Worm (Caenorhabditis elegans): ENCODE data around the gene clik-2.

The clik-2 gene

ce11 chrX:7712887-7713286, 23.9 kb upstream of the clik-2 start:
- TF ChIP-seq ztf-11 (tag; optimal IDR thresholded peaks at IDR 0.05) = peak; percentile 30
- no peak for TF ChIP-seq unc-39 (tag; optimal IDR thresholded peaks at IDR 0.05)
- TF ChIP-seq hlh-1 (tag; optimal IDR thresholded peaks at IDR 0.05) = peak; percentile 59
- TF ChIP-seq lin-32 (GFP tag; optimal IDR thresholded peaks at IDR 0.05) = peak; percentile 66
- no peak for TF ChIP-seq lin-13 (tag; optimal IDR thresholded peaks at IDR 0.05)
- TF ChIP-seq drap-1 (GFP tag; optimal IDR thresholded peaks at IDR 0.05) = peak; percentile 5
- peak; percentile 63 for TF ChIP-seq ham-2 (GFP tag; optimal IDR thresholded peaks at IDR 0.05)
- TF ChIP-seq nhr-12 (tag; optimal IDR thresholded peaks at IDR 0.05) = no peak
- no peak for TF ChIP-seq bed-3 (GFP tag; optimal IDR thresholded peaks at IDR 0.05)
- TF ChIP-seq ceh-43 (GFP tag; optimal IDR thresholded peaks at IDR 0.05) = peak; percentile 10
- no peak for TF ChIP-seq tbx-8 (GFP tag; optimal IDR thresholded peaks at IDR 0.05)
- peak; percentile 88 for TF ChIP-seq cnd-1 (tag; optimal IDR thresholded peaks at IDR 0.05)
- TF ChIP-seq mls-2 (tag; optimal IDR thresholded peaks at IDR 0.05) = peak; percentile 83
- peak; percentile 29 for TF ChIP-seq mep-1 (tag; optimal IDR thresholded peaks at IDR 0.05)
- peak; percentile 99 for TF ChIP-seq ces-1 (GFP tag; optimal IDR thresholded peaks at IDR 0.05)

- no peak for TF ChIP-seq nhr-237 (tag; optimal IDR thresholded peaks at IDR 0.05)
- TF ChIP-seq ces-1 (GFP tag; optimal IDR thresholded peaks at IDR 0.05) = no peak
- TF ChIP-seq mab-5 (tag; optimal IDR thresholded peaks at IDR 0.05) = no peak
- no peak for TF ChIP-seq ztf-11 (tag; optimal IDR thresholded peaks at IDR 0.05)
- no peak for TF ChIP-seq sem-2 (GFP tag; optimal IDR thresholded peaks at IDR 0.05)
- no peak for TF ChIP-seq zip-8 (tag; optimal IDR thresholded peaks at IDR 0.05)
- TF ChIP-seq unc-62 (GFP tag; optimal IDR thresholded peaks at IDR 0.05) = no peak
- no peak for TF ChIP-seq tbx-8 (GFP tag; optimal IDR thresholded peaks at IDR 0.05)
- TF ChIP-seq ham-2 (GFP tag; optimal IDR thresholded peaks at IDR 0.05) = no peak
- no peak for TF ChIP-seq drap-1 (GFP tag; optimal IDR thresholded peaks at IDR 0.05)
- TF ChIP-seq cnd-1 (tag; optimal IDR thresholded peaks at IDR 0.05) = no peak
- no peak for TF ChIP-seq elt-3 (tag; optimal IDR thresholded peaks at IDR 0.05)
- no peak for TF ChIP-seq snpc-4 (tag; optimal IDR thresholded peaks at IDR 0.05)
These were observed 21.6 kb upstream of the clik-2 start, which contains the start of gene K09F5.4 for ce11 chrX:7710643-7711042. K09F5.4 (minus strand) TSS chrX:7710743.

- no peak for TF ChIP-seq blmp-1 (tag; optimal IDR thresholded peaks at IDR 0.05)
- TF ChIP-seq cnd-1 (tag; optimal IDR thresholded peaks at IDR 0.05) = no peak
- TF ChIP-seq ces-1 (GFP tag; optimal IDR thresholded peaks at IDR 0.05) = peak; percentile 4
- peak; percentile 84 for TF ChIP-seq sptf-1 (tag; optimal IDR thresholded peaks at IDR 0.05)
These were observed 21.2 kb upstream of the clik-2 start for ce11 chrX:7710187-7710586.

- no peak for TF ChIP-seq sptf-1 (tag; optimal IDR thresholded peaks at IDR 0.05)
These were observed 18.0 kb upstream of the clik-2 start, which contains the start of gene kvs-1 for ce11 chrX:7707031-7707430. kvs-1 (minus strand) TSS chrX:7707131.

- TF ChIP-seq cnd-1 (tag; optimal IDR thresholded peaks at IDR 0.05) = no peak
- TF ChIP-seq ceh-39 (tag; optimal IDR thresholded peaks at IDR 0.05) = no peak
- TF ChIP-seq nhr-2 (tag; optimal IDR thresholded peaks at IDR 0.05) = no peak
- TF ChIP-seq lin-13 (tag; optimal IDR thresholded peaks at IDR 0.05) = no peak
- no peak for TF ChIP-seq drap-1 (GFP tag; optimal IDR thresholded peaks at IDR 0.05)
- TF ChIP-seq blmp-1 (tag; optimal IDR thresholded peaks at IDR 0.05) = no peak
- TF ChIP-seq M03D4.4 (tag; optimal IDR thresholded peaks at IDR 0.05) = no peak
- no peak for TF ChIP-seq unc-39 (tag; optimal IDR thresholded peaks at IDR 0.05)
- no peak for TF ChIP-seq lsy-2 (tag; optimal IDR thresholded peaks at IDR 0.05)
- no peak for TF ChIP-seq ceh-83 (GFP tag; optimal IDR thresholded peaks at IDR 0.05)
- TF ChIP-seq ham-2 (GFP tag; optimal IDR thresholded peaks at IDR 0.05) = no peak
- TF ChIP-seq unc-62 (GFP tag; optimal IDR thresholded peaks at IDR 0.05) = no peak
- TF ChIP-seq flh-1 (GFP tag; optimal IDR thresholded peaks at IDR 0.05) = no peak
These were observed 14.8 kb upstream of the clik-2 start for ce11 chrX:7703863-7704262.

- no peak for TF ChIP-seq cnd-1 (tag; optimal IDR thresholded peaks at IDR 0.05)
- TF ChIP-seq nhr-76 (tag; optimal IDR thresholded peaks at IDR 0.05) = no peak
- TF ChIP-seq ztf-11 (tag; optimal IDR thresholded peaks at IDR 0.05) = no peak
- no peak for TF ChIP-seq mep-1 (tag; optimal IDR thresholded peaks at IDR 0.05)
- TF ChIP-seq tbx-8 (GFP tag; optimal IDR thresholded peaks at IDR 0.05) = no peak
- no peak for TF ChIP-seq zip-8 (tag; optimal IDR thresholded peaks at IDR 0.05)
- TF ChIP-seq M03D4.4 (tag; optimal IDR thresholded peaks at IDR 0.05) = no peak
- no peak for TF ChIP-seq mab-5 (tag; optimal IDR thresholded peaks at IDR 0.05)
- TF ChIP-seq ham-2 (GFP tag; optimal IDR thresholded peaks at IDR 0.05) = no peak
- TF ChIP-seq flh-1 (GFP tag; optimal IDR thresholded peaks at IDR 0.05) = no peak
- no peak for TF ChIP-seq ceh-43 (GFP tag; optimal IDR thresholded peaks at IDR 0.05)
- TF ChIP-seq lin-32 (GFP tag; optimal IDR thresholded peaks at IDR 0.05) = no peak
- no peak for TF ChIP-seq ceh-39 (tag; optimal IDR thresholded peaks at IDR 0.05)
- no peak for TF ChIP-seq elt-3 (tag; optimal IDR thresholded peaks at IDR 0.05)
- no peak for TF ChIP-seq nhr-237 (tag; optimal IDR thresholded peaks at IDR 0.05)
- no peak for TF ChIP-seq elt-1 (tag; optimal IDR thresholded peaks at IDR 0.05; ENCODE audit: borderline replicate concordance, insufficient read depth)
These were observed 551 bp upstream of the clik-2 start for ce11 chrX:7689570-7689969.
